Fruit fly (Drosophila melanogaster) S2 (cell line): ENCODE results near the gene Ubc87F.

Experiments used
- CG8478 ChIP-seq: fragments of >200 bp; optimal IDR thresholded peaks from 2 replicates; lab custom pipeline; 2018
- CTCF ChIP-seq, 2 experiments: fragments of >200 bp; optimal IDR thresholded peaks; 2 replicates each; lab custom pipeline; 2018

DNA sequence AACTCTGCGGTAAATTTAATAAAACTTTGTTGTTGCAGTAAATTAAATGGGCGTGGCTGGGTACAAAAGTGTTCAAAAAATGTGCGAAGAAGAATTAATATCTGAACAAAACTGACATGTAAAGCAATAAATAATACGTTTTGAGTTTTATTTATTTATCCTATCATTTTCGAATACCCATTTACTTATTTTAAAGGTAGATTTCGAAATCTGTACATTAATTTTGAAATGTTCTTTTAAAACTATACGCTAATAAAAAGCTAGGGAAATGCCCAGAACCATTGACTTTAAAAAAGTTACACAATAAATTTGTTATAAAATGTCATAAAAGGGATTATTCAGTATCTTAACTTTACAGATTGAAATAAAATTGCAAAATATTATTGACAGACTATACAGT is 6.2 kb downstream of the Ubc87F start, which contains the start of the genes primo-1 and primo-2:
- TF ChIP-seq CTCF (optimal IDR thresholded peaks at IDR 0.05; lab: Kevin White, UChicago), result no peak
- no peak for TF ChIP-seq CG8478 (lab: Kevin White, UChicago)
